Worm (Caenorhabditis elegans) whole organism, L2 larva: ENCODE data around the gene ceh-90.

Experiments used
- C34F6.9 ChIP-seq: fragments of 150-350 bp; optimal IDR thresholded peaks from 2 replicates; lab custom pipeline; 2014; ENCODE audit warnings: missing biosample characterization, missing genetic modification characterization
- ZK546.5 ChIP-seq: sonication (generic microtip); optimal IDR thresholded peaks from 2 replicates; lab custom pipeline; 2017; ENCODE audit warnings: missing biosample characterization, missing genetic modification characterization
- ama-1 ChIP-seq: fragments of 150-350 bp; optimal IDR thresholded peaks from 2 replicates; lab custom pipeline; 2018; ENCODE audit warnings: inconsistent platforms
- ceh-82 ChIP-seq: fragments of 150-350 bp; optimal IDR thresholded peaks from 2 replicates; lab custom pipeline; 2014; ENCODE audit warnings: missing biosample characterization, missing genetic modification characterization
- crh-2 ChIP-seq: sonication (generic microtip); optimal IDR thresholded peaks from 2 replicates; lab custom pipeline; 2017; ENCODE audit warnings: missing biosample characterization, missing genetic modification characterization
- dmd-4 ChIP-seq: sonication (generic microtip); optimal IDR thresholded peaks from 2 replicates; lab custom pipeline; 2017; ENCODE audit warnings: missing biosample characterization, missing genetic modification characterization
- elt-1 ChIP-seq: fragments of 150-350 bp; optimal IDR thresholded peaks from 2 replicates; lab custom pipeline; 2014; ENCODE audit warnings: missing biosample characterization, missing genetic modification characterization
- fos-1 ChIP-seq: fragments of 150-350 bp; optimal IDR thresholded peaks from 2 replicates; lab custom pipeline; 2014; ENCODE audit warnings: missing biosample characterization, missing genetic modification characterization
- gmeb-1 ChIP-seq: fragments of 150-350 bp; optimal IDR thresholded peaks from 2 replicates; lab custom pipeline; 2014; ENCODE audit warnings: missing biosample characterization, missing genetic modification characterization
- lin-11 ChIP-seq: fragments of 150-350 bp; sonication (generic microtip); optimal IDR thresholded peaks from 2 replicates; lab custom pipeline; 2014; ENCODE audit warnings: missing biosample characterization, missing genetic modification characterization, inconsistent platforms, mixed read lengths
- lin-13 ChIP-seq: fragments of 150-350 bp; optimal IDR thresholded peaks from 2 replicates; lab custom pipeline; 2014; ENCODE audit warnings: missing biosample characterization, missing genetic modification reagents, missing genetic modification characterization
- lsy-2 ChIP-seq, 2 experiments: fragments of 150-350 bp in 1 of 2; sonication (generic microtip) in 1 of 2; optimal IDR thresholded peaks; 2 replicates each; lab custom pipeline; 2014 to 2017; ENCODE audit warnings: missing biosample characterization in 2 of 2, missing genetic modification characterization in 2 of 2
- mbf-1 ChIP-seq: sonication (generic microtip); optimal IDR thresholded peaks from 2 replicates; lab custom pipeline; 2017; ENCODE audit warnings: missing biosample characterization, missing genetic modification characterization
- mdl-1 ChIP-seq, 2 experiments: fragments of 150-350 bp in 1 of 2; sonication (generic microtip) in 1 of 2; optimal IDR thresholded peaks; 2 replicates each; lab custom pipeline; 2017; ENCODE audit warnings: missing biosample characterization in 2 of 2, missing genetic modification characterization in 2 of 2
- nhr-10 ChIP-seq: sonication (generic microtip); optimal IDR thresholded peaks from 2 replicates; lab custom pipeline; 2017; ENCODE audit warnings: missing biosample characterization, missing genetic modification characterization
- nhr-11 ChIP-seq: fragments of 150-350 bp; optimal IDR thresholded peaks from 2 replicates; lab custom pipeline; 2014; ENCODE audit warnings: missing biosample characterization, missing genetic modification characterization
- nhr-129 ChIP-seq: fragments of 150-350 bp; optimal IDR thresholded peaks from 2 replicates; lab custom pipeline; 2014; ENCODE audit warnings: missing biosample characterization, missing genetic modification characterization
- nhr-21 ChIP-seq: fragments of 150-350 bp; optimal IDR thresholded peaks from 2 replicates; lab custom pipeline; 2014; ENCODE audit warnings: missing biosample characterization, missing genetic modification characterization
- nhr-23 ChIP-seq: fragments of 150-350 bp; optimal IDR thresholded peaks from 2 replicates; lab custom pipeline; 2014; ENCODE audit warnings: missing biosample characterization, missing genetic modification reagents, missing genetic modification characterization
- nhr-237 ChIP-seq: fragments of 150-350 bp; optimal IDR thresholded peaks from 2 replicates; lab custom pipeline; 2014; ENCODE audit warnings: missing biosample characterization, missing genetic modification characterization
- nhr-25 ChIP-seq: fragments of 150-350 bp; sonication (generic microtip); optimal IDR thresholded peaks from 3 replicates; lab custom pipeline; 2014; ENCODE audit warnings: missing biosample characterization, missing genetic modification characterization
- nhr-6 ChIP-seq: fragments of 150-350 bp; optimal IDR thresholded peaks from 2 replicates; lab custom pipeline; 2014; ENCODE audit warnings: missing biosample characterization, missing genetic modification characterization
- nhr-77 ChIP-seq: fragments of 150-350 bp; optimal IDR thresholded peaks from 2 replicates; lab custom pipeline; 2014; ENCODE audit warnings: missing biosample characterization, missing genetic modification characterization
- sem-4 ChIP-seq: fragments of 150-350 bp; optimal IDR thresholded peaks from 2 replicates; lab custom pipeline; 2014; ENCODE audit warnings: missing biosample characterization, missing genetic modification reagents, missing genetic modification characterization
- sma-3 ChIP-seq: sonication (generic microtip); optimal IDR thresholded peaks from 2 replicates; lab custom pipeline; 2016; ENCODE audit warnings: missing genetic modification reagents, missing genetic modification characterization, missing compliant biosample characterization
- sma-9 ChIP-seq, 2 experiments: fragments of 150-350 bp in 1 of 2; sonication (generic microtip) in 1 of 2; optimal IDR thresholded peaks; 2 replicates each; lab custom pipeline; 2014 to 2016; ENCODE audit warnings: missing genetic modification characterization in 2 of 2, mild to moderate bottlenecking in 1 of 2, missing biosample characterization in 1 of 2, missing compliant biosample characterization in 1 of 2, missing genetic modification reagents in 1 of 2, moderate library complexity in 1 of 2
- snpc-4 ChIP-seq: fragments of 150-350 bp; optimal IDR thresholded peaks from 2 replicates; lab custom pipeline; 2014; ENCODE audit warnings: missing biosample characterization, missing genetic modification characterization
- ztf-11 ChIP-seq: sonication (generic microtip); optimal IDR thresholded peaks from 2 replicates; lab custom pipeline; 2017; ENCODE audit warnings: missing biosample characterization, missing genetic modification characterization
- ztf-4 ChIP-seq: fragments of 150-350 bp; optimal IDR thresholded peaks from 2 replicates; lab custom pipeline; 2014; ENCODE audit warnings: missing biosample characterization, missing genetic modification characterization

ceh-90 gene

DNA sequence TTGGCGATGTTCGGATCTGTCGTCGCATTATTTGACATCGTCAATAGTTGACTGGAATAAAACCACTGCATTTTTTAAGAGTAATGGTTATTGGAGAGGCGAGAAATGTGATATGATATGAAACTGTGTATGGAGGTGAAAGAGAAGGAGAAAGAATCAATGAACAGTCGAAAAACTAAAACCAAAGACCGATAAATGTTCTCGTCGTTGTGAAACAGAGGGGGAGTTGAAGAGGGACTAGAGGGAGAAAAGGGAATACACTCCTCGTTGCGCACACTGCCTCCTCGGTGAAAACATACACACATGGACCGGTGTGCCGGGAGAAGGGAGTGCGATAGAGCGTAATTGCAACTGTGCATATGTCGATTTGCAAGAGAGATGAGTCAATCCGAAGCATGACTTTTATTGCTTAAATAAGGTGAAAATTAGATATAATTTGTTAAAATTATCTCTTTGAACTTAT lies 12.8 kb upstream of the ceh-90 start, which contains the start of gene sym-4 (continued):
- TF ChIP-seq sem-4 = peak; percentile 87
- TF ChIP-seq snpc-4 (tag; lab: Kevin White, UChicago) = peak; percentile 78
- TF ChIP-seq ZK546.5 (tag; lab: Kevin White, UChicago) = no peak
- no peak for TF ChIP-seq ztf-11 (tag; lab: Kevin White, UChicago)
- TF ChIP-seq nhr-23 (tag; lab: Kevin White, UChicago) = no peak
- peak; percentile 51 for TF ChIP-seq nhr-11 (tag; lab: Kevin White, UChicago)
- TF ChIP-seq lsy-2 (tag; optimal IDR thresholded peaks at IDR 0.05; lab: Kevin White, UChicago) = peak; percentile 35 to 90
- TF ChIP-seq nhr-25 (tag; lab: Kevin White, UChicago) = peak; percentile 91
- peak; percentile 81 for TF ChIP-seq gmeb-1 (tag; lab: Kevin White, UChicago)
- TF ChIP-seq fos-1 = peak; percentile 99

DNA sequence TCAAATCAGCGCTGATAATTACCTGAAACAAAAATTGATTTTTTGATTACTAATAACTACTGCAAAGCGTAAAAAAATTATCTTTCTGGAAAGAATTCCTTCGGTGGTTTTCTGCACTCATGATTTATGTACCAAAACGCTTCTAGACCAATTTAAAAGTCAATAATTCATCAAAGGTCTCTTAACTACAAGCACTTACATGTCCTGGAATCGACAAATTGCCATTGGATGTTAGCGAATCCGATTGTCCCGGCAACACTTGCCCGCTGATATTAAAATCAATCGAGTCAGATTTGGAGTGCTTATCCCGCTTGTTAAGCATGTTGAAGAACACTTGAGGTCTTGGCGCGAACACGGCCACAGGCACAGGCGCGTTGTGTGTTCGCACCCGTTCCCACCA lies 8.3 kb upstream of the ceh-90 start:
- TF ChIP-seq nhr-6 (tag; lab: Kevin White, UChicago) (no peak), C34F6.9 (tag; lab: Kevin White, UChicago) (no peak), mbf-1 (tag; lab: Kevin White, UChicago) (no peak), lin-11 (tag; lab: Kevin White, UChicago) (no peak)

DNA sequence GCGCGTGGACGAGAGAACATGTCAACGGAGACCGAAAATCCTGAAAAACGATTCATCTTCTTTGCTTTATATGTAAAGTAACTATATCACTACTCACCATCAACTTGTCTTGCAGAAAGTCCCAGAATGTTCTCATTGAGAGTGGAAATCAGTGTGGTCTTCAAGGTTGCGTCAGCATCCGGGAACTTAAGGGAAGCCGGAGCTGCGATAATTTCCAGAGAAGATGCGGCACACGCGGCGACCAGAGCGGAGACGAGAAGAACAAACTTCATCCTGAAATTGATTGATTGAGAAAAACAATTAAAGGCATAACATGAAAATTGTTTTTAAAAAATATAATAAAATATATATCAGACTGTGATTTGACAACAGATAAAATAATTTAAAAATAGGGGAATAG lies 7.4 kb upstream of the ceh-90 start, which contains the start of gene vha-20:
Gene vha-20 (minus strand): TSS at position 273 of the 400 bp plus-strand sequence.
- TF ChIP-seq nhr-77 (tag; lab: Kevin White, UChicago) (no peak), ama-1 (lab: Kevin White, UChicago) (peak; percentile 51)
- TF ChIP-seq, all 48 proteins: peak for 1

DNA sequence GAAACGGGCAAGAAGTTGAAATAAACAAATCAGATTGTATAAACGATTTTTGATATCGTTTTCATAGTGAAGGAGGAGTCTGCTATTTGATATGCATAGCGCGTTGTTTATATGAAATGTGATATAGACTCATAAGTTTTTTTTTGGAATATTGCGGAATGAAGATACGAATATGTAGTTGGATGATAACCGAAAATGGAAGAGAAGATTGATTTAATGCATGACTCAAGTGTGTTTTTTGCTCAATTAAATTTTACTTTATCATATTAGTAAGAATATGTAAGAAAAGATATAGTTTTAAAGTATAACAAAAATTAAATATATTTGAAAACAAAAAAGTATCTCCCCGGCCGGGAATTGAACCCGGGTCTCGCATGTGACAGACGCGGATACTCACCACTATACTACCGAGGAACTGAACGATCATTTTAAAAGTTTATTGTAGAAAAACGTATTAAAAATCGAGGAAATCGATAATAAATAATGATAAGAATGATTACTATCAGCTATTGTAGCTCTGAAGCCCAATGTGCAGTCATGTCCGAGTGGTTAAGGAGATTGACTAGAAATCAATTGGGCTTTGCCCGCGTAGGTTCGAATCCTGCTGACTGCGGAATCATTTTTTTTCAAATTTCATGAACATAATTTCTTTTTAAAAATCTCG lies 5.0 kb upstream of the ceh-90 start, which contains the start of gene lgc-25:
Gene lgc-25 (minus strand): TSS at position 51 of the 664 bp plus-strand sequence.
- TF ChIP-seq ceh-82 (tag; lab: Kevin White, UChicago) (no peak), nhr-237 (tag; lab: Kevin White, UChicago) (no peak), sma-3 (GFP tag; lab: Kevin White, UChicago) (peak; percentile 60), mbf-1 (tag; lab: Kevin White, UChicago) (no peak), sma-9 (GFP tag; optimal IDR thresholded peaks at IDR 0.05; lab: Kevin White, UChicago) (peak; percentile 43), sma-9 (tag; optimal IDR thresholded peaks at IDR 0.05; lab: Kevin White, UChicago) (no peak), fos-1 (peak; percentile 29), nhr-129 (no peak), mdl-1 (tag; optimal IDR thresholded peaks at IDR 0.05; lab: Kevin White, UChicago) (no peak), gmeb-1 (tag; lab: Kevin White, UChicago) (peak; percentile 53), dmd-4 (tag; lab: Kevin White, UChicago) (no peak), crh-2 (tag; lab: Kevin White, UChicago) (peak; percentile 43), lin-13 (GFP tag; lab: Kevin White, UChicago) (peak; percentile 27), nhr-21 (peak; percentile 37)

DNA sequence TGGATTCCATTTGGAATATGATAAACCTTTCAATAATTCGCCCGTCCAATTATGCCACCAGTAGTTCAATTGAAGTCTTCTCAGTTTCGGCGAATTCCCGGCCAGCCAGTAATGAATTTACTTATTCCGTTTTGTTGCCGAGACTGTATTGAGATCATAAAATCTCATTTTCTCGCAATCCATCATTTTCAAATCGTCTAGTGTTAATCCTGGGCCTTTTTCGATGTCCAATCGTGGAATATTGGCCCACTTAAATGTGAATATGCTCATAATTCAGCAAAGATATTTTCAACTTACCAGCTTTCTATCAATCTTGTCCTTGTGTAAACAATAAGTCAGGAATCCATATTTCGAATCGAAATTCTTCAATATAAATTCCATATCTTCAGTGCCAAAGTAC lies 4.2 kb downstream of the ceh-90 start:
- no peak for TF ChIP-seq nhr-11 (tag; lab: Kevin White, UChicago)
- no peak for TF ChIP-seq ztf-4
- no peak for TF ChIP-seq ztf-11 (tag; lab: Kevin White, UChicago)
- TF ChIP-seq snpc-4 (tag; lab: Kevin White, UChicago) = no peak
- TF ChIP-seq crh-2 (tag; lab: Kevin White, UChicago) = no peak
- TF ChIP-seq elt-1 (tag; lab: Kevin White, UChicago) = no peak
- TF ChIP-seq nhr-10 (tag; lab: Kevin White, UChicago) = no peak
- no peak for TF ChIP-seq fos-1

DNA sequence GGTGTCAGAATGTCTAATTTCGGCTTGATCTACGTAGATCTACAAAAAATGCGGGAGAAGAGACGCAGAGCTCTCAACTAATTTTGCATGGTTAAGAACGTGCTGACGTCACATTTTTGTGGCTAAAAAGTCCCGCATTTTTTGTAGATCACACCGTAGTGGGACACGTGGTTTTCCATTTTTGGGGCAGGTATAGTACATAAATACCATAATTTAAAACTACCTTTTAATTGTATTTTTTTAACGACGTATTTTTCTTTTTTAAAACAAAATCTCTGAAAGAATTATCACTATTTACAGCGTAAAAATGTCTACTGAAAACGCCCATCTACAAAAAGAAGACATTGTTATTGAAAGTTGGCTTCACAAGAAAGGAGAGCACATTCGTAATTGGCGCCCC lies 9.4 kb downstream of the ceh-90 start, which contains the start of gene akt-2:
Gene akt-2 (plus strand): TSS at position 301 of the 400 bp plus-strand sequence.
- TF ChIP-seq ztf-4 (no peak), C34F6.9 (tag; lab: Kevin White, UChicago) (no peak)
